Fruit fly (Drosophila melanogaster) whole organism, wandering third instar larva: ENCODE data around the gene tup.
A peak's percentile ranks its signal among the peaks of the same experiment; 100 is the strongest.

Experiments used
- Abd-B ChIP-seq: fragments of >200 bp; optimal IDR thresholded peaks from 2 replicates; lab custom pipeline; 2017; ENCODE audit warnings: missing biosample characterization, missing genetic modification characterization
- CG9705 ChIP-seq: fragments of 200-800 bp; sonication (Bioruptor generic); optimal IDR thresholded peaks from 2 replicates; lab custom pipeline; 2018; ENCODE audit warnings: missing biosample characterization, mild to moderate bottlenecking, missing genetic modification characterization
- CrebA ChIP-seq: fragments of 200-800 bp; sonication (Bioruptor generic); optimal IDR thresholded peaks from 2 replicates; lab custom pipeline; 2016; ENCODE audit warnings: missing biosample characterization, mild to moderate bottlenecking, missing genetic modification characterization, borderline replicate concordance
- Dfd ChIP-seq: fragments of >200 bp; optimal IDR thresholded peaks from 2 replicates; lab custom pipeline; 2017; ENCODE audit warnings: missing biosample characterization, missing genetic modification characterization
- Dif ChIP-seq: fragments of 200-275, 200-300 bp; sonication (Bioruptor generic); optimal IDR thresholded peaks from 2 replicates; lab custom pipeline; 2018; ENCODE audit warnings: missing biosample characterization, missing genetic modification characterization; ENCODE audit not compliant: partially characterized antibody
- GATAd ChIP-seq: sonication (Bioruptor generic); optimal IDR thresholded peaks from 2 replicates; lab custom pipeline; 2016; ENCODE audit warnings: missing biosample characterization, missing genetic modification characterization
- HLH106 ChIP-seq: fragments of 200-800 bp; optimal IDR thresholded peaks from 3 replicates; lab custom pipeline; 2019; ENCODE audit warnings: missing biosample characterization, mild to moderate bottlenecking, missing genetic modification characterization, moderate library complexity
- Hnf4 ChIP-seq: fragments of 200-800 bp; sonication (Bioruptor generic); optimal IDR thresholded peaks from 2 replicates; lab custom pipeline; 2016; ENCODE audit warnings: missing biosample characterization, mild to moderate bottlenecking, missing genetic modification characterization
- Hr78 ChIP-seq: fragments of >200 bp; optimal IDR thresholded peaks from 2 replicates; lab custom pipeline; 2017; ENCODE audit warnings: missing biosample characterization, missing genetic modification characterization
- Hr83 ChIP-seq: fragments of 200-300 bp; sonication (Bioruptor generic); optimal IDR thresholded peaks from 2 replicates; lab custom pipeline; 2016; ENCODE audit warnings: missing biosample characterization, mild to moderate bottlenecking, missing genetic modification characterization, moderate library complexity; ENCODE audit not compliant: poor library complexity, severe bottlenecking
- Mio ChIP-seq: sonication (Bioruptor generic); optimal IDR thresholded peaks from 2 replicates; lab custom pipeline; 2016; ENCODE audit warnings: missing biosample characterization, missing genetic modification characterization
- Myc ChIP-seq: fragments of >200 bp; optimal IDR thresholded peaks from 2 replicates; lab custom pipeline; 2017
- OdsH ChIP-seq: fragments of 200-800 bp; sonication (Bioruptor generic); optimal IDR thresholded peaks from 2 replicates; lab custom pipeline; 2016; ENCODE audit warnings: missing biosample characterization, mild to moderate bottlenecking, missing genetic modification characterization
- Rel ChIP-seq, 2 experiments: fragments of 200-800 bp; sonication (Bioruptor generic) in 1 of 2; optimal IDR thresholded peaks; 2 replicates in 1 of 2; 3 replicates in 1 of 2; lab custom pipeline; 2016 to 2019; ENCODE audit warnings: mild to moderate bottlenecking in 2 of 2, missing biosample characterization in 2 of 2, missing genetic modification characterization in 2 of 2, moderate library complexity in 1 of 2
- Sp1 ChIP-seq: fragments of 200-800 bp; sonication (Bioruptor generic); optimal IDR thresholded peaks from 3 replicates; lab custom pipeline; 2019; ENCODE audit warnings: missing biosample characterization, mild to moderate bottlenecking, missing genetic modification characterization, moderate library complexity
- Vsx2 ChIP-seq: fragments of 200-300, 225-300 bp; sonication (Bioruptor generic); optimal IDR thresholded peaks from 2 replicates; lab custom pipeline; 2018; ENCODE audit warnings: missing biosample characterization, missing genetic modification characterization; ENCODE audit not compliant: partially characterized antibody
- br ChIP-seq: fragments of 200-800 bp; sonication (Bioruptor generic); optimal IDR thresholded peaks from 2 replicates; lab custom pipeline; 2016; ENCODE audit warnings: missing biosample characterization, missing genetic modification characterization
- brk ChIP-seq: fragments of 200-800 bp; sonication (Bioruptor generic); optimal IDR thresholded peaks from 2 replicates; lab custom pipeline; 2016; ENCODE audit warnings: missing biosample characterization, mild to moderate bottlenecking, missing genetic modification characterization
- dl ChIP-seq, 2 experiments: fragments of 175-275, 200-275 bp in 1 of 2; fragments of 200-275 bp in 1 of 2; sonication (Bioruptor generic); optimal IDR thresholded peaks; lab custom pipeline; 2018; ENCODE audit warnings: mild to moderate bottlenecking in 2 of 2, missing biosample characterization in 2 of 2, missing genetic modification characterization in 2 of 2, moderate library complexity in 2 of 2; ENCODE audit not compliant: partially characterized antibody in 2 of 2, insufficient read depth in 1 of 2
- dmrt93B ChIP-seq: fragments of 200-800 bp; sonication (Bioruptor generic); optimal IDR thresholded peaks from 2 replicates; lab custom pipeline; 2018; ENCODE audit warnings: missing biosample characterization, mild to moderate bottlenecking, missing genetic modification characterization
- dsf ChIP-seq: sonication (Bioruptor generic); optimal IDR thresholded peaks from 2 replicates; lab custom pipeline; 2016; ENCODE audit warnings: missing biosample characterization, missing genetic modification characterization, borderline replicate concordance
- fru ChIP-seq: fragments of 200-800 bp; sonication (Bioruptor generic); optimal IDR thresholded peaks from 3 replicates; lab custom pipeline; 2016; ENCODE audit warnings: missing biosample characterization, mild to moderate bottlenecking, missing genetic modification characterization
- h ChIP-seq: fragments of 200-800 bp; sonication (Bioruptor generic); optimal IDR thresholded peaks from 3 replicates; lab custom pipeline; 2016; ENCODE audit warnings: missing biosample characterization, mild to moderate bottlenecking, missing genetic modification characterization
- lola ChIP-seq: fragments of >200 bp; optimal IDR thresholded peaks from 2 replicates; lab custom pipeline; 2017; ENCODE audit warnings: missing biosample characterization, missing genetic modification characterization
- pan ChIP-seq: fragments of >200 bp; optimal IDR thresholded peaks from 2 replicates; lab custom pipeline; 2017
- rgr ChIP-seq: fragments of 200-800 bp; sonication (Bioruptor generic); optimal IDR thresholded peaks from 3 replicates; lab custom pipeline; 2016; ENCODE audit warnings: missing biosample characterization, mild to moderate bottlenecking, missing genetic modification characterization
- sage ChIP-seq: fragments of 200-800 bp; sonication (Bioruptor generic); optimal IDR thresholded peaks from 2 replicates; lab custom pipeline; 2016; ENCODE audit warnings: missing biosample characterization, mild to moderate bottlenecking, missing genetic modification characterization
- sv ChIP-seq: fragments of 200-800 bp; sonication (Bioruptor generic); optimal IDR thresholded peaks from 3 replicates; lab custom pipeline; 2016; ENCODE audit warnings: missing biosample characterization, missing genetic modification characterization
- woc ChIP-seq: sonication (Bioruptor generic); optimal IDR thresholded peaks from 2 replicates; lab custom pipeline; 2016; ENCODE audit warnings: missing biosample characterization, mild to moderate bottlenecking, missing genetic modification characterization

The tup gene

DNA sequence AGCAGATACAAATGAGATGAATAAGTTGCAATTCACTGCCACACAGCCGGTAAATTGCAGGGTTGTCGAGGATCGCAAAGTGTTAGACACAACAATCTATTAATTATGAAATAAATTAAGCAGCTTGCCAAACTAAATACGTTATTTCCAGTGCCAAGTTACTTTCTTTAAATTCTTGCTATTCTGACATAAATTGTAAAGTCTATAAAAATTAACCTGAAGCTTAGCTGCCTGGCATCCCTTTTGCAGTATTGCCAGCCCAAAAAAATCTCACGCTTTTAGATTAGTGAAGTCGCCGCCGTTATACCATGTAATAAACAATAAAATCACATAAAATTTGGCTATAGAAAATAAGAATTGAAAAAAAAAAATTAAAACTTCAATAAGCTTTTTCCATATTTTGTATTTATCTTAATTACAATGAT, 23.4 kb downstream of the tup start (continued):
- TF ChIP-seq sv = peak; percentile 93
- TF ChIP-seq dl (GFP tag; optimal IDR thresholded peaks at IDR 0.05; lab: Kevin White, UChicago; ENCODE audit: insufficient read depth in 1 of 2, partially characterized antibody in 2 of 2) = no peak
- TF ChIP-seq lola = no peak
- peak; percentile 96 for TF ChIP-seq fru (GFP tag; lab: Kevin White, UChicago)
- peak; percentile 77 for TF ChIP-seq Mio (GFP tag; lab: Kevin White, UChicago)
- no peak for TF ChIP-seq Vsx2 (GFP tag; lab: Kevin White, UChicago)
- TF ChIP-seq Hr83 (GFP tag; lab: Kevin White, UChicago) = peak; percentile 88

DNA sequence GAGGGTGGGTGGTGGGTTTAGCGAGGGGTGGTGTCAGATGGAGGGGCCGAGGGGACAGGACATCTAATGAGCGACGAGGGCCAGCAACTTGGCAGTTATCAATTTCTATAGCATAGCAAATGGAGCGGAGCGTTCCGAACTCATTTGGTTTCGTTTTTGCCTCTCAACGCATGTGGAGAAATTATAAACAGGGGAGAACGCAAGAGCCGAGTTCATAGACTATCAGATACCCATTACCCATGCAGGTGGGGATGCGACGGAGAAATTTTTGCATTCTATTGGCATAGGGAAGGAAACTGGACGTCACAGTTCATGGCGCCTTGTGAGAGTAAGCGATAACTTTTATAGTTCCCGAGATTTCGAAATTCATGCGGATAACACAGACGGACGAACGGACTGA, 28.8 kb downstream of the tup start:
- no peak for TF ChIP-seq Hnf4
- TF ChIP-seq dmrt93B (GFP tag; lab: Kevin White, UChicago) = no peak
- no peak for TF ChIP-seq Hr78
- TF ChIP-seq HLH106 (tag; lab: Kevin White, UChicago) = no peak
- no peak for TF ChIP-seq sage (GFP tag; lab: Kevin White, UChicago)
- no peak for TF ChIP-seq h
- no peak for TF ChIP-seq Abd-B (GFP tag; lab: Kevin White, UChicago)
- no peak for TF ChIP-seq Rel (GFP tag; optimal IDR thresholded peaks at IDR 0.05; lab: Kevin White, UChicago)
- no peak for TF ChIP-seq Rel (tag; optimal IDR thresholded peaks at IDR 0.05; lab: Kevin White, UChicago)
- no peak for TF ChIP-seq pan (lab: Kevin White, UChicago)
- no peak for TF ChIP-seq fru (GFP tag; lab: Kevin White, UChicago)
- no peak for TF ChIP-seq Myc (lab: Kevin White, UChicago)
- TF ChIP-seq dl (GFP tag; optimal IDR thresholded peaks at IDR 0.05; lab: Kevin White, UChicago; ENCODE audit: insufficient read depth in 1 of 2, partially characterized antibody in 2 of 2) = no peak
- TF ChIP-seq Vsx2 (GFP tag; lab: Kevin White, UChicago) = no peak
- TF ChIP-seq CG9705 (GFP tag; lab: Kevin White, UChicago) = no peak
- TF ChIP-seq, all 38 proteins: peak for 0

dm6 chr2L:18846843-18847242, 34.2 kb downstream of the tup start:
- no peak for TF ChIP-seq dsf (GFP tag; lab: Kevin White, UChicago)
- TF ChIP-seq GATAd (GFP tag; lab: Kevin White, UChicago) = no peak
- TF ChIP-seq CG9705 (GFP tag; lab: Kevin White, UChicago) = no peak
- no peak for TF ChIP-seq Sp1 (GFP tag; lab: Kevin White, UChicago)
- no peak for TF ChIP-seq brk (GFP tag; lab: Kevin White, UChicago)

- TF ChIP-seq fru (GFP tag; lab: Kevin White, UChicago) = no peak
- TF ChIP-seq Mio (GFP tag; lab: Kevin White, UChicago) = no peak
- TF ChIP-seq Hr83 (GFP tag; lab: Kevin White, UChicago) = no peak
- TF ChIP-seq Dfd (GFP tag; lab: Kevin White, UChicago) = no peak
- no peak for TF ChIP-seq Hr78
- no peak for TF ChIP-seq dmrt93B (GFP tag; lab: Kevin White, UChicago)
- TF ChIP-seq sv = no peak
- TF ChIP-seq Abd-B (GFP tag; lab: Kevin White, UChicago) = no peak
- TF ChIP-seq sage (GFP tag; lab: Kevin White, UChicago) = no peak
- TF ChIP-seq woc (GFP tag; lab: Kevin White, UChicago) = no peak
Measured at dm6 chr2L:18846175-18846574, 34.9 kb downstream of the tup start.

DNA sequence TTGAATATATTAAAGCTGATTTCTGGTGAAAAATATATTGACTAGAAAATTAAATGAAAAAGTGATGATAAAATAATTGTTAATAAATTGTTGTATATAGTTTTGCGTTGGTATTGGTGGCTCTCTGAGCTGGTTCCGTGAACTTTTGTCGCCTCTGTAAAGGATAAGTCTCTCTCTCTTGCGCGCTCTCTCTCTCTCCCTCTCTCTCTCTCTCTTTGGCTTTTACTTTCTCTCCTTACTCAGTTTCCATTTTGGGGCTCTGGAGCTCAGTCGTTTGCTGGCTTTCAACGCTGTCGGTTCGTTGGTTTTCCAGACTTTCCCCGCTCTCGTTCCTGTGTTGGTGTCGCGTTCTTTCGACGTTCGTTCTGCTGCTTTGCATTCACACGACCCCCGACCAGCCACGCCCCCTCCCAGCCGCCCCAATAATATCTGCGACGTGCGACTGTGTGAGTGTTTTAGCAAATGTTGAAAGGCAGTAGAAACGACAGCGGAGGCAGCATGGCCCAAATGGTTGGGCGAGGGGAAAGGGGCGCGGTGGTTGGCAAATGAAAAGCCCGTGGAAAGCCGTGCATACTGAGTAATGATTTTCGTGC, 36.0 kb downstream of the tup start, which contains the start of gene CG17321:
Gene CG17321, plus strand, starts transcription at position 268 of the 593 bp plus-strand sequence.
- peak; percentile 62 for TF ChIP-seq Vsx2 (GFP tag; lab: Kevin White, UChicago)
- TF ChIP-seq Dif = peak; percentile 87
- TF ChIP-seq CrebA (GFP tag; lab: Kevin White, UChicago) = no peak
- TF ChIP-seq dl (GFP tag; optimal IDR thresholded peaks at IDR 0.05; lab: Kevin White, UChicago; ENCODE audit: insufficient read depth in 1 of 2, partially characterized antibody in 2 of 2) = peak; percentile 5 to 77
- TF ChIP-seq dsf (GFP tag; lab: Kevin White, UChicago) = no peak
- TF ChIP-seq, all 38 proteins: peak for 3

DNA sequence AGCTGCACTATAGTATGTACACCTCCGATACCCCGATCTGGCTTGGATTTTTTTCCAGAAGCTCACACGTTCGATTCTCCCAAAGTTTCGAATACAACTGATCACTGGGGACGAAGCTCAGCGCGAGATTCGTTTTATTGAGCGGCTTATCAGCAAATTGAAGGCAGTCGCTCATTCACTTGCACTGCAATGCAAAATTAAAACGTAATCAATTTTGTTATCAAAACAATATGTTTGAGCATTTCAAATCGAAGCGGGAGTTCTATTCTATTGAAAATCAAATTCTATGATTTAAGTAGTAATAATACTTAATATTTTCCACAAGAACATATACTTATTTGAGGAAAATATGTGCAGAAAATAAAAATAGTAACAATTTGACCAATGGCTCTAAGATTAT, 36.6 kb downstream of the tup start, which contains the start of gene CG33120:
Gene CG33120, minus strand, starts transcription at position 101 of the 400 bp plus-strand sequence.
- TF ChIP-seq fru (GFP tag; lab: Kevin White, UChicago) (no peak), Mio (GFP tag; lab: Kevin White, UChicago) (no peak), woc (GFP tag; lab: Kevin White, UChicago) (no peak), lola (no peak), rgr (GFP tag; lab: Kevin White, UChicago) (no peak), pan (lab: Kevin White, UChicago) (no peak), Dif (no peak), Abd-B (GFP tag; lab: Kevin White, UChicago) (no peak), h (no peak), OdsH (no peak), dsf (GFP tag; lab: Kevin White, UChicago) (no peak), br (GFP tag; lab: Kevin White, UChicago) (no peak)
